Worm (Caenorhabditis elegans) whole organism, L1 larva: Measurements from ENCODE around the gene R04B3.3.

Source experiments
- C16A3.4 ChIP-seq: fragments of 150-350 bp; optimal IDR thresholded peaks from 2 replicates; lab custom pipeline; 2014; ENCODE audit warnings: missing biosample characterization, missing genetic modification characterization
- aha-1 ChIP-seq: fragments of 150-350 bp; optimal IDR thresholded peaks from 2 replicates; lab custom pipeline; 2014; ENCODE audit warnings: missing biosample characterization, missing genetic modification characterization
- ama-1 ChIP-seq: fragments of 150-350 bp; optimal IDR thresholded peaks from 2 replicates; lab custom pipeline; 2014
- ceh-82 ChIP-seq, 3 experiments: fragments of 150-350 bp in 1 of 3; sonication (generic microtip) in 2 of 3; optimal IDR thresholded peaks; 2 replicates each; lab custom pipeline; 2014 to 2017; ENCODE audit warnings: missing biosample characterization in 3 of 3, missing genetic modification characterization in 3 of 3
- ceh-90 ChIP-seq: sonication (generic microtip); optimal IDR thresholded peaks from 2 replicates; lab custom pipeline; 2016; ENCODE audit warnings: missing genetic modification characterization, missing compliant biosample characterization
- ces-1 ChIP-seq: fragments of 150-350 bp; optimal IDR thresholded peaks from 2 replicates; lab custom pipeline; 2014; ENCODE audit warnings: missing biosample characterization, missing genetic modification reagents, missing genetic modification characterization
- dsc-1 ChIP-seq: sonication (generic microtip); optimal IDR thresholded peaks from 2 replicates; lab custom pipeline; 2016; ENCODE audit warnings: mild to moderate bottlenecking, missing genetic modification characterization, missing compliant biosample characterization
- efl-1 ChIP-seq, 4 experiments: fragments of 150-350 bp; optimal IDR thresholded peaks in 3 of 4; peaks in 1 of 4; 1 replicate in 1 of 4; 2 replicates in 3 of 4; lab custom pipeline; 2014; ENCODE audit warnings: missing biosample characterization in 2 of 4, missing genetic modification characterization in 2 of 4, missing genetic modification reagents in 2 of 4
- egl-13 ChIP-seq: sonication (generic microtip); optimal IDR thresholded peaks from 2 replicates; lab custom pipeline; 2016; ENCODE audit warnings: missing genotype, missing genetic modification reagents, missing genetic modification characterization, missing compliant biosample characterization
- elt-3 ChIP-seq, 6 experiments: fragments of 150-350 bp in 1 of 6; sonication (generic microtip); optimal IDR thresholded peaks; 2 replicates each; lab custom pipeline; 2017 to 2018; ENCODE audit warnings: missing biosample characterization in 6 of 6, missing genetic modification characterization in 6 of 6, inconsistent platforms in 1 of 6
- ets-5 ChIP-seq: fragments of 200-800 bp; sonication (Bioruptor generic); IDR thresholded peaks from 2 replicates; pipeline ENCODE4 v1.3.6; 2022; ENCODE audit warnings: missing genetic modification characterization, missing compliant biosample characterization
- fkh-10 ChIP-seq: sonication (generic microtip); optimal IDR thresholded peaks from 2 replicates; lab custom pipeline; 2017; ENCODE audit warnings: missing biosample characterization, missing genetic modification reagents, missing genetic modification characterization
- fos-1 ChIP-seq: fragments of 150-350 bp; optimal IDR thresholded peaks from 2 replicates; lab custom pipeline; 2014; ENCODE audit warnings: missing biosample characterization, missing genetic modification characterization
- grh-1 ChIP-seq: fragments of 200-800 bp; sonication (Bioruptor generic); IDR thresholded peaks from 2 replicates; pipeline ENCODE4 v1.3.6; 2022; ENCODE audit warnings: missing genetic modification reagents, missing genetic modification characterization, missing compliant biosample characterization
- hlh-4 ChIP-seq: sonication (generic microtip); optimal IDR thresholded peaks from 2 replicates; lab custom pipeline; 2016; ENCODE audit warnings: mild to moderate bottlenecking, missing genetic modification characterization, missing compliant biosample characterization
- hpl-2 ChIP-seq: fragments of 150-350 bp; optimal IDR thresholded peaks from 2 replicates; lab custom pipeline; 2014; ENCODE audit warnings: missing biosample characterization, missing genetic modification reagents, missing genetic modification characterization
- lin-13 ChIP-seq: fragments of 150-350 bp; optimal IDR thresholded peaks from 2 replicates; lab custom pipeline; 2014; ENCODE audit warnings: missing biosample characterization, missing genetic modification reagents, missing genetic modification characterization
- lin-14 ChIP-seq: fragments of 200-800 bp; sonication (Bioruptor generic); optimal IDR thresholded peaks from 2 replicates; lab custom pipeline; 2018; ENCODE audit warnings: mild to moderate bottlenecking, missing genetic modification characterization, moderate library complexity, missing compliant biosample characterization
- lir-3 ChIP-seq: sonication (generic microtip); optimal IDR thresholded peaks from 2 replicates; lab custom pipeline; 2016; ENCODE audit warnings: mild to moderate bottlenecking, missing genetic modification characterization, moderate library complexity, missing compliant biosample characterization; ENCODE audit not compliant: poor library complexity
- lsy-2 ChIP-seq, 2 experiments: fragments of 150-350 bp; optimal IDR thresholded peaks; 2 replicates each; lab custom pipeline; 2014; ENCODE audit warnings: missing biosample characterization in 2 of 2, missing genetic modification characterization in 2 of 2
- mep-1 ChIP-seq: fragments of 150-350 bp; optimal IDR thresholded peaks from 2 replicates; lab custom pipeline; 2014; ENCODE audit warnings: missing biosample characterization, missing genetic modification characterization
- nhr-19 ChIP-seq: fragments of 200-800 bp; sonication (Bioruptor generic); conservative IDR thresholded peaks from 2 replicates; pipeline ENCODE4 v1.3.6; 2022; ENCODE audit warnings: missing genetic modification characterization, missing compliant biosample characterization
- nhr-28 ChIP-seq: fragments of 150-350 bp; optimal IDR thresholded peaks from 2 replicates; lab custom pipeline; 2014; ENCODE audit warnings: missing biosample characterization, missing genetic modification characterization
- nhr-47 ChIP-seq: sonication (generic microtip); optimal IDR thresholded peaks from 2 replicates; lab custom pipeline; 2016; ENCODE audit warnings: mild to moderate bottlenecking, missing genetic modification characterization, moderate library complexity, missing compliant biosample characterization
- nhr-71 ChIP-seq: sonication (generic microtip); optimal IDR thresholded peaks from 2 replicates; lab custom pipeline; 2016; ENCODE audit warnings: mild to moderate bottlenecking, missing genetic modification characterization, moderate library complexity, missing compliant biosample characterization
- nhr-76 ChIP-seq: sonication (generic microtip); optimal IDR thresholded peaks from 2 replicates; lab custom pipeline; 2017; ENCODE audit warnings: missing biosample characterization, missing genetic modification characterization
- nhr-84 ChIP-seq: sonication (generic microtip); optimal IDR thresholded peaks from 2 replicates; lab custom pipeline; 2017; ENCODE audit warnings: missing biosample characterization, missing genetic modification characterization
- nhr-85 ChIP-seq: sonication (generic microtip); peaks from one replicate; lab custom pipeline; 2016; ENCODE audit warnings: missing genetic modification characterization, inconsistent platforms, missing compliant biosample characterization
- pax-3 ChIP-seq: fragments of 200-800 bp; sonication (Bioruptor generic); optimal IDR thresholded peaks from 2 replicates; lab custom pipeline; 2018; ENCODE audit warnings: mild to moderate bottlenecking, missing genetic modification characterization, moderate library complexity, missing compliant biosample characterization
- pqm-1 ChIP-seq: sonication (generic microtip); optimal IDR thresholded peaks from 3 replicates; lab custom pipeline; 2017; ENCODE audit warnings: missing biosample characterization, missing genetic modification characterization
- rnt-1 ChIP-seq: sonication (generic microtip); optimal IDR thresholded peaks from 2 replicates; lab custom pipeline; 2016; ENCODE audit warnings: mild to moderate bottlenecking, missing genetic modification characterization, moderate library complexity, missing compliant biosample characterization
- skn-1 ChIP-seq: fragments of 150-350 bp; optimal IDR thresholded peaks from 2 replicates; lab custom pipeline; 2014; ENCODE audit warnings: missing biosample characterization, missing genetic modification characterization
- snpc-4 ChIP-seq: fragments of 150-350 bp; optimal IDR thresholded peaks from 2 replicates; lab custom pipeline; 2014; ENCODE audit warnings: missing biosample characterization, missing genetic modification characterization
- snu-23 ChIP-seq: sonication (generic microtip); optimal IDR thresholded peaks from 2 replicates; lab custom pipeline; 2016; ENCODE audit warnings: missing genetic modification characterization, missing compliant biosample characterization
- swsn-7 ChIP-seq: sonication (generic microtip); optimal IDR thresholded peaks from 2 replicates; lab custom pipeline; 2016; ENCODE audit warnings: missing genetic modification characterization, missing compliant biosample characterization
- tbx-2 ChIP-seq: sonication (generic microtip); optimal IDR thresholded peaks from 2 replicates; lab custom pipeline; 2016; ENCODE audit warnings: missing genetic modification characterization, missing compliant biosample characterization
- unc-130 ChIP-seq: fragments of 150-350 bp; optimal IDR thresholded peaks from 2 replicates; lab custom pipeline; 2017; ENCODE audit warnings: missing biosample characterization, missing genetic modification characterization, inconsistent platforms
- unc-62 ChIP-seq: fragments of 150-350 bp; optimal IDR thresholded peaks from 2 replicates; lab custom pipeline; 2014; ENCODE audit warnings: missing biosample characterization, missing genetic modification reagents, missing genetic modification characterization
- unc-86 ChIP-seq: sonication (generic microtip); optimal IDR thresholded peaks from 2 replicates; lab custom pipeline; 2016; ENCODE audit warnings: missing genetic modification characterization, missing compliant biosample characterization
- unc-98 ChIP-seq: fragments of 200-800 bp; sonication (Bioruptor generic); IDR thresholded peaks from 2 replicates; pipeline ENCODE4 v1.3.6; 2022; ENCODE audit warnings: missing genetic modification characterization, missing compliant biosample characterization
- xbp-1 ChIP-seq: sonication (generic microtip); optimal IDR thresholded peaks from 2 replicates; lab custom pipeline; 2016; ENCODE audit warnings: missing genetic modification characterization, missing compliant biosample characterization
- zag-1 ChIP-seq: fragments of 150-350 bp; optimal IDR thresholded peaks from 2 replicates; lab custom pipeline; 2014; ENCODE audit warnings: missing biosample characterization, missing genetic modification characterization
- ztf-11 ChIP-seq, 2 experiments: sonication (generic microtip); optimal IDR thresholded peaks; 2 replicates each; lab custom pipeline; 2016 to 2017; ENCODE audit warnings: missing genetic modification characterization in 2 of 2, missing biosample characterization in 1 of 2, missing compliant biosample characterization in 1 of 2

The R04B3.3 gene

DNA sequence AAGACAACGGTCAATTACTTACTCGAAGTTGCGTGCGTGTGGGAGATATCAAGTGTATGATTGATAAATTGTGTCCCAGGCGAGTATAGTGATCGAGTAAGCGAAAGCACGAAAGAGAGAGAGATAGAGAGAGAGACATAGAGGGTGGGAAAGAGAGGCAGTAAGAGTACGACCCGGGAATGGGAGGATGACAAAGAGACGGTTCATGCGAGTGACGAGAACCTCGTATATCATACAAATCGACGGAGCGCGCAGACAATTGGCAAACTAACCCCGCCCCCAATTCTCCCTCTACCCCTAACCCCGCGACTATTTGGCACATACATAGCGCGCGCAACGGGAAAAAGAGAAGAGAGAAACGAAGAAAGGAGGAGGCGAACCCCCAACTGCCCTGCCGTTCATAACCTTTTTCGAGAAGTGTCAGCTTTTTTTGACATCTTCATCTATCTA, 20.1 kb upstream of the R04B3.3 start, which contains the start of gene rabr-1 (continued):
- peak; percentile 75 for TF ChIP-seq snu-23
- TF ChIP-seq grh-1 (GFP tag; lab: Robert Waterston, UW), result peak; percentile 47
- peak; percentile 17 for TF ChIP-seq lir-3
- peak; percentile 43 for TF ChIP-seq nhr-47
- peak; percentile 97 for TF ChIP-seq nhr-85 (tag; lab: Kevin White, UChicago)
- peak in 1 of 2 experiments; percentile 58 for TF ChIP-seq lsy-2 (tag; optimal IDR thresholded peaks at IDR 0.05; lab: Kevin White, UChicago)
- TF ChIP-seq lin-14 (GFP tag; lab: Kevin White, UChicago), result peak; percentile 91
- peak; percentile 62 for TF ChIP-seq nhr-19 (GFP tag; lab: Robert Waterston, UW)
- TF ChIP-seq swsn-7, result peak; percentile 18
- peak; percentile 32 for TF ChIP-seq rnt-1 (tag; lab: Kevin White, UChicago)
- peak; percentile 41 for TF ChIP-seq mep-1
- no peak for TF ChIP-seq lin-13 (GFP tag; lab: Kevin White, UChicago)
- peak; percentile 33 for TF ChIP-seq C16A3.4 (tag; lab: Kevin White, UChicago)

DNA sequence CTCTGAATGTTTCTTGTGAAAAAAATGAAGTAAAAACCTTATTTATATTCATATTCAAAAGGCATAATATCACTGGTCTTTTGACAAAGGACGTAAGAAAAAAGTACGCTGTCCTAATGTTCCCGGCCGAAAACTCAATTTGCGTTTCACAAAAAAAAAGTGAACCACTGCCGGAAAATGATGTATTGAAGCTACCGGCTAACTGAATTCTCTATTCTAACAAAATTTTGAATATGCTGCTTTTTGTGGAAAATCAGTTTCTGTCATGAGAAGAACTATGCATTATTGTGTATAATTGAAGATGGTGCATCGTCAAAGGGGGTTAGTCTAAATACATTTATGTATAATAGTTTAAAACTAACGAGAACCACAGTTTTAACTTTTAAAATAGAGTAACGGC, 18.5 kb upstream of the R04B3.3 start:
- TF ChIP-seq ama-1 (lab: Kevin White, UChicago) (no peak), fkh-10 (GFP tag; lab: Kevin White, UChicago) (peak; percentile 93), zag-1 (tag; lab: Kevin White, UChicago) (no peak), nhr-76 (no peak), lin-14 (GFP tag; lab: Kevin White, UChicago) (peak; percentile 68), unc-130 (tag; lab: Kevin White, UChicago) (no peak)
- TF ChIP-seq, all 84 proteins: peak for 2

DNA sequence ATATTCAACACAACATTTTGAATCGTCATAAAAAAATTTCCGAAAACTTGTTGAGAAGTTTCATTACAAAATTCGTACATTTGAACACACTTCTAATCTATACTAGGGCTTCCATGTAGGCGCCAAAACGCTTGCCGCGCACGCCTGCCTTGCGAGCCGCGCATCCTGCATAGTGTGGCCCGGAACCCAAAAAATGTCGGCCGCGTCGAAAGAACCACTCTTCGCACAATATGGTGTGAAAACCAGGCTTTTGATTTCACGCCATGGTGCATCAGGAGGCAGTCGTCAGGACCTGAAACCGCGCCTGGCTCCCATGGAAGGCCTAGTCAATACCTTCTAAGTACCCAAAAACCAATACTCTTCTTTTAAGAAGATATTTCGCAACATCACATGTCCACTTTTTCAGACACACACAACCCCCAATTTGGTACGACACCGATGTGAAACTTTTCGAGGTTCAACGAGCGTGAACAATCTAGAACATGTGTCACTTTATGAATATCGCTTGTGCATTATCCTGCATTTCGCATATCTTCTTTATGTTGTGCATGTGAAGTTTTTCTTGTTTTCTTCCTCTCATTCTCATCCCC, 17.9 kb upstream of the R04B3.3 start:
- no peak for TF ChIP-seq snu-23
- peak; percentile 15 for TF ChIP-seq skn-1 (tag; lab: Kevin White, UChicago)
- TF ChIP-seq nhr-84 (tag; lab: Kevin White, UChicago), result no peak
- TF ChIP-seq snpc-4 (tag; lab: Kevin White, UChicago), result peak; percentile 1
- TF ChIP-seq efl-1 (optimal IDR thresholded peaks at IDR 0.05; lab: Kevin White, UChicago), result no peak
- peak in 1 of 2 experiments; percentile 65 for TF ChIP-seq efl-1 (GFP tag; optimal IDR thresholded peaks at IDR 0.05 in 1 of 2; lab: Kevin White, UChicago)
- no peak for TF ChIP-seq lin-13 (GFP tag; lab: Kevin White, UChicago)
- TF ChIP-seq elt-3 (tag; optimal IDR thresholded peaks at IDR 0.05; lab: Kevin White, UChicago), result no peak
- TF ChIP-seq, all 84 proteins: peak for 3

DNA sequence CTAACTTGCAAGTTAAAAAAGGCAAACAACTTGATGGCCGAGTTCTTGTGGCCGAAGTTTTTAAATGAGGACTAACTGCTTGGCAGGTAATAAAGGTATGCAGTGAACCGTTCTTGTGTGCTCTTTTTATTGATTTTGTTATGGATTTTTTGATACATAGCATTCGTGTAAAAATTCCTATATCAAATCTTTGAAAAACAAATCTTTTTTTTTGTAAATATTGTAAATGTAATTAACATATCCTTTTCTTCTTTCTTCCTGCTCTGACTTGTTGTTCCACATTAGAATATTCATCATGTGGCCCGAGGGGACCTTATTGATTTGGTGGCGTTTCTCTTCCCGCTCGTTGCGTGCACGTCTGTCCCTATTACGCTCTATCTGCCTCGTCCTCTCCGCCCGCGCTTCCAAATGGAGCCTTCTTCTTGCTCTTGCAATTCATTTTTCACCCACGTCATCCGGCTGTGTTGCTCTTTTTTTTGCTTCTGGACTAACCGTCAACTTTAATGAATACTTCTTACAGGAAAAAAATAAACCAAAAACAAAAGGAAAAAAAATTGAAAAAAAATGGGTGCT, 12.8 kb upstream of the R04B3.3 start, which contains the start of gene hid-1:
Gene hid-1 (plus strand): TSS at position 523 of the 573 bp plus-strand sequence.
- peak; percentile 83 for TF ChIP-seq lin-14 (GFP tag; lab: Kevin White, UChicago)
- TF ChIP-seq unc-62 (GFP tag; lab: Kevin White, UChicago), result no peak
- TF ChIP-seq ets-5, result no peak
- peak; percentile 51 for TF ChIP-seq unc-86 (tag; lab: Kevin White, UChicago)
- TF ChIP-seq unc-98, result no peak
- no peak for TF ChIP-seq unc-130 (tag; lab: Kevin White, UChicago)
- TF ChIP-seq dsc-1 (tag; lab: Kevin White, UChicago), result no peak
- TF ChIP-seq snu-23, result peak; percentile 10
- peak; percentile 30 for TF ChIP-seq nhr-71 (tag; lab: Kevin White, UChicago)
- TF ChIP-seq nhr-84 (tag; lab: Kevin White, UChicago), result no peak
- TF ChIP-seq ces-1 (GFP tag; lab: Kevin White, UChicago), result peak; percentile 8
- peak; percentile 13 for TF ChIP-seq swsn-7
- peak; percentile 49 for TF ChIP-seq nhr-85 (tag; lab: Kevin White, UChicago)
- peak; percentile 57 for TF ChIP-seq egl-13 (tag; lab: Kevin White, UChicago)
- peak; percentile 38 for TF ChIP-seq rnt-1 (tag; lab: Kevin White, UChicago)
- peak in 1 of 2 experiments; percentile 11 for TF ChIP-seq lsy-2 (tag; optimal IDR thresholded peaks at IDR 0.05; lab: Kevin White, UChicago)
- no peak for TF ChIP-seq aha-1
- TF ChIP-seq skn-1 (tag; lab: Kevin White, UChicago), result peak; percentile 30
- peak in 1 of 2 experiments; percentile 46 for TF ChIP-seq ztf-11 (tag; optimal IDR thresholded peaks at IDR 0.05; lab: Kevin White, UChicago)
- peak in 1 of 3 experiments; percentile 53 for TF ChIP-seq ceh-82 (tag; optimal IDR thresholded peaks at IDR 0.05; lab: Kevin White, UChicago)
- no peak for TF ChIP-seq lir-3
- no peak for TF ChIP-seq pax-3 (tag; lab: Kevin White, UChicago)
- peak; percentile 4 for TF ChIP-seq xbp-1 (tag; lab: Kevin White, UChicago)
- no peak for TF ChIP-seq pqm-1 (tag; lab: Kevin White, UChicago)
- no peak for TF ChIP-seq hlh-4 (tag; lab: Kevin White, UChicago)
- TF ChIP-seq hpl-2 (GFP tag; lab: Kevin White, UChicago), result no peak
- TF ChIP-seq nhr-47, result peak; percentile 29
- no peak for TF ChIP-seq ceh-90 (tag; lab: Kevin White, UChicago)
- peak; percentile 9 for TF ChIP-seq tbx-2 (tag; lab: Kevin White, UChicago)
- TF ChIP-seq fkh-10 (GFP tag; lab: Kevin White, UChicago), result peak; percentile 11
- TF ChIP-seq fos-1 (tag; lab: Kevin White, UChicago), result no peak
- TF ChIP-seq nhr-28, result no peak
